Worm (Caenorhabditis elegans) whole organism, midembryonic: ENCODE data around the gene nceh-1.

Source experiments
- T22C8.4 ChIP-seq: fragments of 200-800 bp; sonication (Bioruptor generic); IDR thresholded peaks from 2 replicates; pipeline ENCODE4 v1.3.6; 2022; ENCODE audit warnings: missing genetic modification characterization, missing compliant biosample characterization
- cog-1 ChIP-seq: sonication (generic microtip); optimal IDR thresholded peaks from 2 replicates; lab custom pipeline; 2016; ENCODE audit warnings: missing genetic modification characterization, missing compliant biosample characterization
- klf-2 ChIP-seq: fragments of 200-800 bp; sonication (Bioruptor generic); conservative IDR thresholded peaks from 2 replicates; pipeline ENCODE4 v1.3.6; 2022; ENCODE audit warnings: missing genetic modification reagents, missing genetic modification characterization, missing compliant biosample characterization
- med-1 ChIP-seq: sonication (generic microtip); optimal IDR thresholded peaks from 2 replicates; lab custom pipeline; 2017; ENCODE audit warnings: missing genetic modification characterization, mild to moderate bottlenecking, missing compliant biosample characterization, antibody characterized with exemption, missing genetic modification reagents; ENCODE audit not compliant: insufficient read depth
- tab-1 ChIP-seq: fragments of 200-800 bp; sonication (Bioruptor generic); IDR thresholded peaks from 2 replicates; pipeline ENCODE4 v1.3.6; 2022; ENCODE audit warnings: missing genetic modification characterization, missing compliant biosample characterization
- ztf-23 ChIP-seq: fragments of 200-800 bp; sonication (Bioruptor generic); IDR thresholded peaks from 2 replicates; pipeline ENCODE4 v1.3.6; 2022; ENCODE audit warnings: missing genetic modification reagents, missing genetic modification characterization, missing compliant biosample characterization
- ztf-29 ChIP-seq: fragments of 200-800 bp; sonication (Bioruptor generic); IDR thresholded peaks from 2 replicates; pipeline ENCODE4 v1.3.6; 2022; ENCODE audit warnings: missing genetic modification reagents, missing genetic modification characterization, missing compliant biosample characterization

ce11 chrV:19400619-19401018 lies 23.4 kb downstream of the nceh-1 start, which contains the start of gene srw-86:
- TF ChIP-seq klf-2 (GFP tag; lab: Robert Waterston, UW) (no peak), T22C8.4 (GFP tag; lab: Robert Waterston, UW) (no peak), ztf-23 (no peak), med-1 (no peak), cog-1 (no peak), ztf-29 (GFP tag; lab: Robert Waterston, UW) (no peak), tab-1 (no peak)
